Worm (Caenorhabditis elegans) whole organism, L2 larva: ENCODE data around the gene clec-219.

Source experiments
- C34F6.9 ChIP-seq: fragments of 150-350 bp; optimal IDR thresholded peaks from 2 replicates; lab custom pipeline; 2014; ENCODE audit warnings: missing biosample characterization, missing genetic modification characterization
- F13H6.1 ChIP-seq: sonication (generic microtip); optimal IDR thresholded peaks from 2 replicates; lab custom pipeline; 2016; ENCODE audit warnings: missing genetic modification characterization, missing compliant biosample characterization
- R02D3.7 ChIP-seq: fragments of 150-350 bp; optimal IDR thresholded peaks from 2 replicates; lab custom pipeline; 2014; ENCODE audit warnings: missing biosample characterization, missing genetic modification characterization
- alr-1 ChIP-seq: fragments of 150-350 bp; optimal IDR thresholded peaks from 2 replicates; lab custom pipeline; 2014; ENCODE audit warnings: missing biosample characterization, missing genetic modification characterization
- aly-2 ChIP-seq: fragments of 150-350 bp; optimal IDR thresholded peaks from 2 replicates; lab custom pipeline; 2014; ENCODE audit warnings: missing biosample characterization, missing genetic modification characterization
- ama-1 ChIP-seq: fragments of 150-350 bp; optimal IDR thresholded peaks from 2 replicates; lab custom pipeline; 2018; ENCODE audit warnings: inconsistent platforms
- blmp-1 ChIP-seq: sonication (generic microtip); optimal IDR thresholded peaks from 2 replicates; lab custom pipeline; 2017; ENCODE audit warnings: missing genetic modification characterization, mild to moderate bottlenecking, missing compliant biosample characterization, antibody characterized with exemption, moderate library complexity; ENCODE audit not compliant: insufficient read depth
- ceh-82 ChIP-seq: fragments of 150-350 bp; optimal IDR thresholded peaks from 2 replicates; lab custom pipeline; 2014; ENCODE audit warnings: missing biosample characterization, missing genetic modification characterization
- crh-2 ChIP-seq: sonication (generic microtip); optimal IDR thresholded peaks from 2 replicates; lab custom pipeline; 2017; ENCODE audit warnings: missing biosample characterization, missing genetic modification characterization
- dmd-4 ChIP-seq: sonication (generic microtip); optimal IDR thresholded peaks from 2 replicates; lab custom pipeline; 2017; ENCODE audit warnings: missing biosample characterization, missing genetic modification characterization
- egl-27 ChIP-seq: sonication (generic microtip); optimal IDR thresholded peaks from 3 replicates; lab custom pipeline; 2017; ENCODE audit warnings: missing biosample characterization, missing genetic modification reagents, missing genetic modification characterization
- elt-1 ChIP-seq: fragments of 150-350 bp; optimal IDR thresholded peaks from 2 replicates; lab custom pipeline; 2014; ENCODE audit warnings: missing biosample characterization, missing genetic modification characterization
- fos-1 ChIP-seq: fragments of 150-350 bp; optimal IDR thresholded peaks from 2 replicates; lab custom pipeline; 2014; ENCODE audit warnings: missing biosample characterization, missing genetic modification characterization
- gmeb-1 ChIP-seq: fragments of 150-350 bp; optimal IDR thresholded peaks from 2 replicates; lab custom pipeline; 2014; ENCODE audit warnings: missing biosample characterization, missing genetic modification characterization
- lin-13 ChIP-seq: fragments of 150-350 bp; optimal IDR thresholded peaks from 2 replicates; lab custom pipeline; 2014; ENCODE audit warnings: missing biosample characterization, missing genetic modification reagents, missing genetic modification characterization
- lsy-2 ChIP-seq, 2 experiments: fragments of 150-350 bp in 1 of 2; sonication (generic microtip) in 1 of 2; optimal IDR thresholded peaks; 2 replicates each; lab custom pipeline; 2014 to 2017; ENCODE audit warnings: missing biosample characterization in 2 of 2, missing genetic modification characterization in 2 of 2
- mab-5 ChIP-seq: fragments of 150-350 bp; optimal IDR thresholded peaks from 2 replicates; lab custom pipeline; 2014; ENCODE audit warnings: missing biosample characterization, missing genetic modification characterization
- mbf-1 ChIP-seq: sonication (generic microtip); optimal IDR thresholded peaks from 2 replicates; lab custom pipeline; 2017; ENCODE audit warnings: missing biosample characterization, missing genetic modification characterization
- mdl-1 ChIP-seq, 2 experiments: fragments of 150-350 bp in 1 of 2; sonication (generic microtip) in 1 of 2; optimal IDR thresholded peaks; 2 replicates each; lab custom pipeline; 2017; ENCODE audit warnings: missing biosample characterization in 2 of 2, missing genetic modification characterization in 2 of 2
- nhr-11 ChIP-seq: fragments of 150-350 bp; optimal IDR thresholded peaks from 2 replicates; lab custom pipeline; 2014; ENCODE audit warnings: missing biosample characterization, missing genetic modification characterization
- nhr-129 ChIP-seq: fragments of 150-350 bp; optimal IDR thresholded peaks from 2 replicates; lab custom pipeline; 2014; ENCODE audit warnings: missing biosample characterization, missing genetic modification characterization
- nhr-21 ChIP-seq: fragments of 150-350 bp; optimal IDR thresholded peaks from 2 replicates; lab custom pipeline; 2014; ENCODE audit warnings: missing biosample characterization, missing genetic modification characterization
- nhr-25 ChIP-seq: fragments of 150-350 bp; sonication (generic microtip); optimal IDR thresholded peaks from 3 replicates; lab custom pipeline; 2014; ENCODE audit warnings: missing biosample characterization, missing genetic modification characterization
- peb-1 ChIP-seq: fragments of 150-350 bp; optimal IDR thresholded peaks from 2 replicates; lab custom pipeline; 2014; ENCODE audit warnings: missing biosample characterization, missing genetic modification characterization
- sem-4 ChIP-seq: fragments of 150-350 bp; optimal IDR thresholded peaks from 2 replicates; lab custom pipeline; 2014; ENCODE audit warnings: missing biosample characterization, missing genetic modification reagents, missing genetic modification characterization
- sma-3 ChIP-seq: sonication (generic microtip); optimal IDR thresholded peaks from 2 replicates; lab custom pipeline; 2016; ENCODE audit warnings: missing genetic modification reagents, missing genetic modification characterization, missing compliant biosample characterization
- sma-9 ChIP-seq, 2 experiments: fragments of 150-350 bp in 1 of 2; sonication (generic microtip) in 1 of 2; optimal IDR thresholded peaks; 2 replicates each; lab custom pipeline; 2014 to 2016; ENCODE audit warnings: missing genetic modification characterization in 2 of 2, mild to moderate bottlenecking in 1 of 2, missing biosample characterization in 1 of 2, missing compliant biosample characterization in 1 of 2, missing genetic modification reagents in 1 of 2, moderate library complexity in 1 of 2
- snpc-4 ChIP-seq: fragments of 150-350 bp; optimal IDR thresholded peaks from 2 replicates; lab custom pipeline; 2014; ENCODE audit warnings: missing biosample characterization, missing genetic modification characterization
- unc-55 ChIP-seq: fragments of 150-350 bp; sonication (generic microtip); optimal IDR thresholded peaks from 3 replicates; lab custom pipeline; 2014; ENCODE audit warnings: missing biosample characterization, missing genetic modification reagents, missing genetic modification characterization
- zag-1 ChIP-seq: fragments of 150-350 bp; optimal IDR thresholded peaks from 2 replicates; lab custom pipeline; 2014; ENCODE audit warnings: missing biosample characterization, missing genetic modification characterization

clec-219 gene

ce11 chrV:8300935-8301535 lies 17.2 kb upstream of the clec-219 start, which contains the start of gene W02D7.6:
W02D7.6 (minus strand) TSS chrV:8301507.
- TF ChIP-seq nhr-129 (peak; percentile 48), sma-9 (GFP tag; optimal IDR thresholded peaks at IDR 0.05; lab: Kevin White, UChicago) (peak; percentile 23), sma-9 (tag; optimal IDR thresholded peaks at IDR 0.05; lab: Kevin White, UChicago) (no peak), lsy-2 (tag; optimal IDR thresholded peaks at IDR 0.05; lab: Kevin White, UChicago) (peak in 1 of 2 experiments; percentile 19), sma-3 (no peak), zag-1 (tag; lab: Kevin White, UChicago) (no peak), alr-1 (no peak), unc-55 (no peak), mab-5 (tag; lab: Kevin White, UChicago) (no peak), sem-4 (tag; lab: Kevin White, UChicago) (peak; percentile 13), C34F6.9 (tag; lab: Kevin White, UChicago) (peak; percentile 46), crh-2 (tag; lab: Kevin White, UChicago) (peak; percentile 62), gmeb-1 (tag; lab: Kevin White, UChicago) (no peak)
- TF ChIP-seq, all 48 proteins: peak for 6

DNA sequence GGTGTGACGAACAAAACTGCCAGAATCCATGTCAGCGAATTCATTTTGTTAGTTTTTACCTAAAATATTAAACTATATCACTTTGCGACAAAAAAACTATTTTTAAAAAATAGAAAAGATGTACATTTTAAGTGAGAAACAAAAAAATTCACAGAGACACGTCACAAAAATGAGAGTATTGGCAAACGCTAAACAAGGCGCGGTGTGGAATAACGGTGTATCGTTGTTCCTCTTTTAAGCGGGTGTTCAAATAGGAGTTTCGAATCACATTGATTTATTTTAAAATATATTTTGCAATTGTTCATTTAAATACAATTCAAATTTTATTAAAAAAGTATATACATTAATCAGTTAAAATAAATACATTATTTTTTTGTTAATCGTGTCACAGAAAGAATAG lies 15.7 kb upstream of the clec-219 start, which contains the start of gene sel-9:
Gene sel-9, minus strand, starts transcription at position 59 of the 400 bp plus-strand sequence.
- TF ChIP-seq sma-9 (GFP tag; optimal IDR thresholded peaks at IDR 0.05; lab: Kevin White, UChicago) (peak; percentile 50), sma-9 (tag; optimal IDR thresholded peaks at IDR 0.05; lab: Kevin White, UChicago) (no peak), lin-13 (GFP tag; lab: Kevin White, UChicago) (peak; percentile 19), lsy-2 (tag; optimal IDR thresholded peaks at IDR 0.05; lab: Kevin White, UChicago) (peak in 1 of 2 experiments; percentile 73), blmp-1 (tag; lab: Kevin White, UChicago) (peak; percentile 6), sem-4 (tag; lab: Kevin White, UChicago) (no peak), ama-1 (lab: Kevin White, UChicago) (peak; percentile 3), snpc-4 (peak; percentile 3), gmeb-1 (tag; lab: Kevin White, UChicago) (peak; percentile 90), crh-2 (tag; lab: Kevin White, UChicago) (peak; percentile 85), mdl-1 (tag; optimal IDR thresholded peaks at IDR 0.05; lab: Kevin White, UChicago) (no peak), fos-1 (peak; percentile 17), dmd-4 (tag; lab: Kevin White, UChicago) (no peak), nhr-129 (peak; percentile 45), sma-3 (peak; percentile 24), C34F6.9 (tag; lab: Kevin White, UChicago) (peak; percentile 57), unc-55 (peak; percentile 79), aly-2 (tag; lab: Kevin White, UChicago) (no peak), F13H6.1 (tag; lab: Kevin White, UChicago) (peak; percentile 10), peb-1 (tag; lab: Kevin White, UChicago) (no peak)

ce11 chrV:8304461-8305195 lies 13.6 kb upstream of the clec-219 start, which contains the start of gene W02D7.11:
W02D7.11 (minus strand) TSS chrV:8304511.
- no peak for TF ChIP-seq elt-1 (tag; lab: Kevin White, UChicago)
- TF ChIP-seq ceh-82 (tag; lab: Kevin White, UChicago) = no peak
- no peak for TF ChIP-seq blmp-1 (tag; lab: Kevin White, UChicago)
- no peak for TF ChIP-seq nhr-11
- no peak for TF ChIP-seq snpc-4
- no peak for TF ChIP-seq egl-27 (tag; lab: Kevin White, UChicago)
- TF ChIP-seq nhr-21 (tag; lab: Kevin White, UChicago) = no peak
- TF ChIP-seq nhr-25 = no peak
- TF ChIP-seq dmd-4 (tag; lab: Kevin White, UChicago) = no peak
- TF ChIP-seq mbf-1 (tag; lab: Kevin White, UChicago) = no peak
- no peak for TF ChIP-seq R02D3.7 (tag; lab: Kevin White, UChicago)
- TF ChIP-seq fos-1 = no peak
- no peak for TF ChIP-seq sma-9 (GFP tag; optimal IDR thresholded peaks at IDR 0.05; lab: Kevin White, UChicago)
- TF ChIP-seq sma-9 (tag; optimal IDR thresholded peaks at IDR 0.05; lab: Kevin White, UChicago) = no peak
- TF ChIP-seq zag-1 (tag; lab: Kevin White, UChicago) = no peak
- no peak for TF ChIP-seq nhr-129
- TF ChIP-seq, all 48 proteins: peak for 0

DNA sequence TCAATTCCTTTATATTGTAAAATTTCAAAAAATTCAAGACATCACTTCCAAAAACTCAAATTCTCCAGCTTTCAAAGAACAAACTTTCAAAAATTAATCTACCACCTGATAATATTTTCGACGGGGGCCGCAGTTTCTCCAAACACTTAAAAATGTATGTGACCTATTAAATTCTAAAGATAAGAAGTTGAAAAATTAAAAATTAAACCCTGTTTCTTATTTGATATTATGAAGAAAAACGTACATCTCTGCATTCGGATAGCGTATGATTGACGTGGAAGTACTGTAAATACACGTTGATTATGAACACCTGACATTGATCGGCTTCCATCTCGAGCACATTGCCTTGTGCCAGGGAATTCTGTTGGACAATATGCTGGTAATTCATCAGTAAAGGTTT lies 12.3 kb upstream of the clec-219 start:
- TF ChIP-seq gmeb-1 (tag; lab: Kevin White, UChicago) (peak; percentile 27), unc-55 (no peak), crh-2 (tag; lab: Kevin White, UChicago) (peak; percentile 16)
